Fruit fly (Drosophila melanogaster) whole organism, pupa: ENCODE results near the gene CG12236.

Source experiments
- CG34367 ChIP-seq: fragments of 200-800 bp; sonication (Bioruptor generic); optimal IDR thresholded peaks from 2 replicates; lab custom pipeline; 2018; ENCODE audit warnings: missing biosample characterization, mild to moderate bottlenecking, missing genetic modification characterization
- rn ChIP-seq: fragments of 200-800 bp; sonication (Bioruptor generic); IDR thresholded peaks from 2 replicates; pipeline ENCODE4 v1.3.6; 2022; ENCODE audit warnings: missing biosample characterization, missing genetic modification characterization

dm6 chrX:5868795-5869194 is 39.1 kb upstream of the CG12236 start, which contains the start of gene CG15764:
- TF ChIP-seq rn (GFP tag; lab: Robert Waterston, UW) (no peak), CG34367 (no peak)
